Fruit fly (Drosophila melanogaster) whole organism, embryonic: ENCODE data around the gene Charon.

Source experiments
- CG10431 ChIP-seq: fragments of 200-800 bp; sonication (Bioruptor generic); optimal IDR thresholded peaks from 3 replicates; lab custom pipeline; 2018; ENCODE audit warnings: missing biosample characterization, mild to moderate bottlenecking, missing genetic modification characterization
- CG10462 ChIP-seq: fragments of 200-800 bp; sonication (Bioruptor generic); optimal IDR thresholded peaks from 2 replicates; lab custom pipeline; 2016; ENCODE audit warnings: missing biosample characterization, missing genetic modification characterization
- CG10543 ChIP-seq: fragments of 200-800 bp; sonication (Bioruptor generic); optimal IDR thresholded peaks from 3 replicates; lab custom pipeline; 2017; ENCODE audit warnings: missing biosample characterization, mild to moderate bottlenecking, missing genetic modification characterization, moderate library complexity
- CG11247 ChIP-seq: fragments of 200-800 bp; sonication (Bioruptor generic); IDR thresholded peaks from 2 replicates; pipeline ENCODE4 v1.3.6; 2022; ENCODE audit warnings: missing biosample characterization, missing genetic modification characterization
- CG13424 ChIP-seq: fragments of 200-800 bp; sonication (Bioruptor generic); optimal IDR thresholded peaks from 2 replicates; lab custom pipeline; 2019; ENCODE audit warnings: missing biosample characterization, mild to moderate bottlenecking, missing genetic modification characterization, moderate library complexity
- CG13894 ChIP-seq: fragments of 200-800 bp; sonication (Bioruptor generic); optimal IDR thresholded peaks from 3 replicates; lab custom pipeline; 2018; ENCODE audit warnings: missing biosample characterization, mild to moderate bottlenecking, missing genetic modification characterization, moderate library complexity
- CG14050 ChIP-seq: fragments of 200-800 bp; sonication (Bioruptor generic); IDR thresholded peaks from 3 replicates; pipeline ENCODE4 v1.3.6; 2022; ENCODE audit warnings: missing biosample characterization, missing genetic modification characterization
- CG1602 ChIP-seq: fragments of 200-800 bp; sonication (Bioruptor generic); optimal IDR thresholded peaks from 3 replicates; lab custom pipeline; 2016; ENCODE audit warnings: missing biosample characterization, missing genetic modification characterization
- CG1603 ChIP-seq: fragments of 200-800 bp; sonication (Bioruptor generic); optimal IDR thresholded peaks from 2 replicates; lab custom pipeline; 2019; ENCODE audit warnings: missing biosample characterization, mild to moderate bottlenecking, missing genetic modification characterization, moderate library complexity
- CG17612 ChIP-seq: fragments of 200-800 bp; sonication (Bioruptor generic); IDR thresholded peaks from 2 replicates; pipeline ENCODE4 v1.3.6; 2022; ENCODE audit warnings: missing biosample characterization, missing genetic modification characterization
- CG2678 ChIP-seq: fragments of 200-800 bp; sonication (Bioruptor generic); optimal IDR thresholded peaks from 3 replicates; lab custom pipeline; 2019; ENCODE audit warnings: missing biosample characterization, mild to moderate bottlenecking, missing genetic modification characterization, moderate library complexity
- CG6254 ChIP-seq: fragments of 200-800 bp; sonication (Bioruptor generic); optimal IDR thresholded peaks from 3 replicates; lab custom pipeline; 2017; ENCODE audit warnings: mild to moderate bottlenecking, missing biosample characterization, missing genetic modification reagents, missing genetic modification characterization
- CG6654 ChIP-seq: fragments of 200-800 bp; sonication (Bioruptor generic); optimal IDR thresholded peaks from 2 replicates; lab custom pipeline; 2017; ENCODE audit warnings: missing biosample characterization, mild to moderate bottlenecking, missing genetic modification characterization
- CG7357 ChIP-seq: fragments of 200-800 bp; sonication (Bioruptor generic); IDR thresholded peaks from 3 replicates; pipeline ENCODE4 v1.3.6; 2022; ENCODE audit warnings: missing biosample characterization, missing genetic modification characterization
- CG9932 ChIP-seq: fragments of 200-800 bp; sonication (Bioruptor generic); IDR thresholded peaks from 2 replicates; pipeline ENCODE4 v1.3.6; 2022; ENCODE audit warnings: missing biosample characterization, missing genetic modification characterization
- Chrac-16 ChIP-seq: fragments of 200-800 bp; sonication (Bioruptor generic); optimal IDR thresholded peaks from 3 replicates; lab custom pipeline; 2016; ENCODE audit warnings: missing biosample characterization, missing genetic modification characterization
- Dp ChIP-seq: fragments of 200-800 bp; sonication (Bioruptor generic); optimal IDR thresholded peaks from 2 replicates; lab custom pipeline; 2018; ENCODE audit warnings: missing biosample characterization, mild to moderate bottlenecking, missing genetic modification characterization, moderate library complexity
- Fer1 ChIP-seq: fragments of 200-800 bp; sonication (Bioruptor generic); optimal IDR thresholded peaks from 2 replicates; lab custom pipeline; 2017; ENCODE audit warnings: missing biosample characterization, mild to moderate bottlenecking, missing genetic modification characterization
- GATAe ChIP-seq: fragments of 200-800 bp; sonication (Bioruptor generic); conservative IDR thresholded peaks from 2 replicates; pipeline ENCODE4 v1.3.6; 2022; ENCODE audit warnings: missing biosample characterization, missing genetic modification characterization
- Hmx ChIP-seq: fragments of 200-800 bp; sonication (Bioruptor generic); optimal IDR thresholded peaks from 2 replicates; lab custom pipeline; 2016; ENCODE audit warnings: missing biosample characterization, missing genetic modification characterization
- MESR4 ChIP-seq: fragments of 200-800 bp; sonication (Bioruptor generic); optimal IDR thresholded peaks from 2 replicates; lab custom pipeline; 2018; ENCODE audit warnings: missing biosample characterization, mild to moderate bottlenecking, missing genetic modification characterization, moderate library complexity
- Oli ChIP-seq: fragments of 200-800 bp; sonication (Bioruptor generic); optimal IDR thresholded peaks from 2 replicates; lab custom pipeline; 2018; ENCODE audit warnings: missing biosample characterization, mild to moderate bottlenecking, missing genetic modification characterization, moderate library complexity
- Sin3A ChIP-seq: fragments of >200 bp; optimal IDR thresholded peaks from 2 replicates; lab custom pipeline; 2018
- Stat92E ChIP-seq, 3 experiments: fragments of >200 bp in 2 of 3; fragments of 200-800 bp in 1 of 3; sonication (Bioruptor generic) in 1 of 3; optimal IDR thresholded peaks; 2 replicates each; lab custom pipeline; 2017 to 2019; ENCODE audit warnings: missing biosample characterization in 3 of 3, missing genetic modification characterization in 3 of 3, mild to moderate bottlenecking in 1 of 3, moderate library complexity in 1 of 3
- Usf ChIP-seq: fragments of 200-800 bp; sonication (Bioruptor generic); optimal IDR thresholded peaks from 2 replicates; lab custom pipeline; 2017; ENCODE audit warnings: missing genotype, missing biosample characterization, missing genetic modification characterization
- amos ChIP-seq: fragments of 200-800 bp; sonication (Bioruptor generic); IDR thresholded peaks from 2 replicates; pipeline ENCODE4 v1.3.6; 2022; ENCODE audit warnings: missing biosample characterization, missing genetic modification characterization; ENCODE audit not compliant: partially characterized antibody
- bcd ChIP-seq: fragments of 200-800 bp; sonication (Bioruptor generic); optimal IDR thresholded peaks from 2 replicates; lab custom pipeline; 2017; ENCODE audit warnings: missing biosample characterization, mild to moderate bottlenecking, missing genetic modification characterization
- bigmax ChIP-seq: fragments of 200-800 bp; sonication (Bioruptor generic); optimal IDR thresholded peaks from 2 replicates; lab custom pipeline; 2018; ENCODE audit warnings: missing biosample characterization, mild to moderate bottlenecking, missing genetic modification characterization
- btn ChIP-seq: fragments of 200-800 bp; sonication (Bioruptor generic); optimal IDR thresholded peaks from 2 replicates; lab custom pipeline; 2016; ENCODE audit warnings: missing biosample characterization, missing genetic modification characterization
- cato ChIP-seq: fragments of 200-800 bp; sonication (Bioruptor generic); optimal IDR thresholded peaks from 2 replicates; lab custom pipeline; 2016; ENCODE audit warnings: missing biosample characterization, missing genetic modification characterization, borderline replicate concordance
- chn ChIP-seq: fragments of 200-800 bp; sonication (Bioruptor generic); optimal IDR thresholded peaks from 2 replicates; lab custom pipeline; 2016; ENCODE audit warnings: missing biosample characterization, missing genetic modification characterization
- dm ChIP-seq: fragments of 200-800 bp; sonication (Bioruptor generic); optimal IDR thresholded peaks from 3 replicates; lab custom pipeline; 2016; ENCODE audit warnings: missing biosample characterization, missing genetic modification characterization
- dmrt99B ChIP-seq: fragments of 200-800 bp; sonication (Bioruptor generic); optimal IDR thresholded peaks from 2 replicates; lab custom pipeline; 2018; ENCODE audit warnings: missing biosample characterization, mild to moderate bottlenecking, missing genetic modification characterization, moderate library complexity
- emc ChIP-seq: fragments of 200-800 bp; sonication (Bioruptor generic); optimal IDR thresholded peaks from 2 replicates; lab custom pipeline; 2016; ENCODE audit warnings: missing biosample characterization, missing genetic modification characterization
- fru ChIP-seq: fragments of >200 bp; optimal IDR thresholded peaks from 2 replicates; lab custom pipeline; 2017
- jumu ChIP-seq: fragments of 200-800 bp; sonication (Bioruptor generic); optimal IDR thresholded peaks from 3 replicates; lab custom pipeline; 2016; ENCODE audit warnings: missing biosample characterization, missing genetic modification characterization
- ken ChIP-seq: fragments of 200-800 bp; sonication (Bioruptor generic); IDR thresholded peaks from 3 replicates; pipeline ENCODE4 v1.3.6; 2022; ENCODE audit warnings: missing biosample characterization, missing genetic modification characterization
- klu ChIP-seq: fragments of 200-800 bp; sonication (Bioruptor generic); IDR thresholded peaks from 2 replicates; pipeline ENCODE4 v1.3.6; 2022; ENCODE audit warnings: missing biosample characterization, missing genetic modification characterization
- kni ChIP-seq: fragments of 200-800 bp; sonication (Bioruptor generic); optimal IDR thresholded peaks from 3 replicates; lab custom pipeline; 2017; ENCODE audit warnings: mild to moderate bottlenecking, missing biosample characterization, missing genetic modification reagents, missing genetic modification characterization
- lilli ChIP-seq: fragments of 200-800 bp; sonication (Bioruptor generic); optimal IDR thresholded peaks from 3 replicates; lab custom pipeline; 2016; ENCODE audit warnings: missing biosample characterization, missing genetic modification characterization
- onecut ChIP-seq: fragments of 200-800 bp; sonication (Bioruptor generic); IDR thresholded peaks from 2 replicates; pipeline ENCODE4 v1.3.6; 2022; ENCODE audit warnings: missing biosample characterization, missing genetic modification characterization
- pita ChIP-seq: fragments of 200-800 bp; sonication (Bioruptor generic); optimal IDR thresholded peaks from 2 replicates; lab custom pipeline; 2017; ENCODE audit warnings: missing biosample characterization, mild to moderate bottlenecking, missing genetic modification characterization
- prd ChIP-seq, 3 experiments: fragments of >200 bp in 2 of 3; fragments of 200-800 bp in 1 of 3; sonication (Bioruptor generic) in 1 of 3; optimal IDR thresholded peaks in 2 of 3; IDR thresholded peaks in 1 of 3; 2 replicates in 2 of 3; 3 replicates in 1 of 3; pipeline versions ENCODE4 v1.3.6 to Lab custom; 2017 to 2022; ENCODE audit warnings: missing biosample characterization in 1 of 3, missing genetic modification characterization in 1 of 3
- ranshi ChIP-seq: fragments of 200-800 bp; sonication (Bioruptor generic); IDR thresholded peaks from 2 replicates; pipeline ENCODE4 v1.3.6; 2022; ENCODE audit warnings: missing biosample characterization, missing genetic modification characterization
- slou ChIP-seq: fragments of 200-800 bp; sonication (Bioruptor generic); optimal IDR thresholded peaks from 3 replicates; lab custom pipeline; 2016; ENCODE audit warnings: missing biosample characterization, missing genetic modification characterization
- vnd ChIP-seq: fragments of 200-800 bp; sonication (Bioruptor generic); IDR thresholded peaks from 3 replicates; pipeline ENCODE4 v1.3.6; 2022; ENCODE audit warnings: missing biosample characterization, missing genetic modification characterization; ENCODE audit not compliant: partially characterized antibody
- zen2 ChIP-seq: fragments of 200-800 bp; sonication (Bioruptor generic); IDR thresholded peaks from 3 replicates; pipeline ENCODE4 v1.3.6; 2022; ENCODE audit warnings: missing biosample characterization, missing genetic modification characterization; ENCODE audit not compliant: partially characterized antibody

The Charon gene

dm6 chr2L:1128932-1129887, 43.4 kb downstream of the Charon start, which contains the start of the genes Pino and TBC1D23 (continued):
- TF ChIP-seq Oli (tag; lab: Kevin White, UChicago) (peak; percentile 33), kni (no peak), CG13894 (tag; lab: Kevin White, UChicago) (peak; percentile 37), dmrt99B (peak; percentile 65), amos (GFP tag; lab: Robert Waterston, UW) (peak; percentile 61; the same call in 1 of the 2 replicates), emc (peak; percentile 2), CG9932 (GFP tag; lab: Robert Waterston, UW) (peak; percentile 87), Chrac-16 (GFP tag; lab: Kevin White, UChicago) (peak; percentile 73), ken (GFP tag; lab: Robert Waterston, UW) (peak; percentile 72; the same call in 1 of the 3 replicates), CG1602 (GFP tag; lab: Kevin White, UChicago) (peak; percentile 75), fru (lab: Kevin White, UChicago) (no peak), CG17612 (no peak), zen2 (0 out of 3 replicates have a peak, but pooled peaks have one; percentile 42), jumu (GFP tag; lab: Kevin White, UChicago) (peak; percentile 6), GATAe (GFP tag; lab: Robert Waterston, UW) (0 out of 2 replicates have a peak, but pooled peaks have one; percentile 18), vnd (GFP tag; lab: Robert Waterston, UW) (peak; percentile 64), prd (optimal IDR thresholded peaks at IDR 0.05; lab: Kevin White, UChicago) (no peak), prd (GFP tag; IDR thresholded peaks at IDR 0.05; lab: Robert Waterston, UW) (peak; percentile 85), CG14050 (no peak), CG6654 (GFP tag; lab: Kevin White, UChicago) (no peak), chn (GFP tag; lab: Kevin White, UChicago) (peak; percentile 50), btn (GFP tag; lab: Kevin White, UChicago) (no peak), CG11247 (GFP tag; lab: Robert Waterston, UW) (peak; percentile 62; the same call in 1 of the 2 replicates), CG6254 (GFP tag; lab: Kevin White, UChicago) (no peak), dm (GFP tag; lab: Kevin White, UChicago) (no peak), CG10431 (GFP tag; lab: Kevin White, UChicago) (no peak), MESR4 (GFP tag; lab: Kevin White, UChicago) (peak; percentile 93), lilli (GFP tag; lab: Kevin White, UChicago) (peak; percentile 78), Usf (GFP tag; lab: Kevin White, UChicago) (peak; percentile 35), CG10543 (peak; percentile 75), CG2678 (tag; lab: Kevin White, UChicago) (peak; percentile 78), Dp (GFP tag; lab: Kevin White, UChicago) (peak; percentile 5), Stat92E (GFP tag; optimal IDR thresholded peaks at IDR 0.05; lab: Kevin White, UChicago) (no peak), Hmx (GFP tag; lab: Kevin White, UChicago) (no peak), CG1603 (tag; lab: Kevin White, UChicago) (peak; percentile 6), CG13424 (tag; lab: Kevin White, UChicago) (peak; percentile 84), bigmax (GFP tag; lab: Kevin White, UChicago) (no peak), pita (GFP tag; lab: Kevin White, UChicago) (no peak), bcd (peak; percentile 72), klu (GFP tag; lab: Robert Waterston, UW) (peak; percentile 62; the same call in 1 of the 2 replicates), slou (GFP tag; lab: Kevin White, UChicago) (peak; percentile 41), Fer1 (GFP tag; lab: Kevin White, UChicago) (peak; percentile 30), ranshi (GFP tag; lab: Robert Waterston, UW) (peak; percentile 71; the same call in 1 of the 2 replicates), Sin3A (no peak), CG7357 (GFP tag; lab: Robert Waterston, UW) (0 out of 3 replicates have a peak, but pooled peaks have one; percentile 15), onecut (GFP tag; lab: Robert Waterston, UW) (peak; percentile 33; the same call in 1 of the 2 replicates), CG10462 (GFP tag; lab: Kevin White, UChicago) (peak; percentile 53), cato (GFP tag; lab: Kevin White, UChicago) (peak; percentile 26)
